Worm (Caenorhabditis elegans) whole organism, young adult: ENCODE measurements around the gene C23H3.5.

Source experiments
- F23B12.7 ChIP-seq: sonication (generic microtip); optimal IDR thresholded peaks from 2 replicates; lab custom pipeline; 2017; ENCODE audit warnings: missing genetic modification characterization, mild to moderate bottlenecking, missing compliant biosample characterization, antibody characterized with exemption, moderate library complexity; ENCODE audit not compliant: insufficient read depth
- ZK185.1 ChIP-seq: sonication (generic microtip); optimal IDR thresholded peaks from 2 replicates; lab custom pipeline; 2016; ENCODE audit warnings: mild to moderate bottlenecking, missing genetic modification characterization, missing compliant biosample characterization; ENCODE audit not compliant: poor library complexity, severe bottlenecking
- akir-1 ChIP-seq: fragments of 200-800 bp; sonication (Bioruptor generic); optimal IDR thresholded peaks from 2 replicates; lab custom pipeline; 2018; ENCODE audit warnings: mild to moderate bottlenecking, missing genetic modification characterization, moderate library complexity, missing compliant biosample characterization
- ceh-100 ChIP-seq: fragments of 200-800 bp; sonication (Bioruptor generic); IDR thresholded peaks from 2 replicates; pipeline ENCODE4 v1.3.6; 2022; ENCODE audit warnings: missing genetic modification reagents, missing genetic modification characterization, missing compliant biosample characterization
- dpl-1 ChIP-seq: fragments of 150-350 bp; optimal IDR thresholded peaks from 2 replicates; lab custom pipeline; 2014; ENCODE audit warnings: missing biosample characterization, missing genetic modification reagents, missing genetic modification characterization
- egl-44 ChIP-seq: fragments of 200-800 bp; sonication (Bioruptor generic); IDR thresholded peaks from 2 replicates; pipeline ENCODE4 v1.3.6; 2022; ENCODE audit warnings: missing genetic modification reagents, missing genetic modification characterization, missing compliant biosample characterization
- egrh-3 ChIP-seq: fragments of 200-800 bp; sonication (Bioruptor generic); IDR thresholded peaks from 2 replicates; pipeline ENCODE4 v1.3.6; 2022; ENCODE audit warnings: missing genetic modification reagents, missing genetic modification characterization, missing compliant biosample characterization
- nhr-80 ChIP-seq: sonication (generic microtip); optimal IDR thresholded peaks from 2 replicates; lab custom pipeline; 2016; ENCODE audit warnings: missing genetic modification characterization, missing compliant biosample characterization
- pha-4 ChIP-seq: fragments of 150-350 bp; sonication (generic microtip); optimal IDR thresholded peaks from 2 replicates; lab custom pipeline; 2014; ENCODE audit warnings: missing biosample characterization, missing genetic modification reagents, missing genetic modification characterization
- somi-1 ChIP-seq: fragments of 200-800 bp; sonication (Bioruptor generic); optimal IDR thresholded peaks from 2 replicates; lab custom pipeline; 2018; ENCODE audit warnings: mild to moderate bottlenecking, missing genetic modification characterization, missing compliant biosample characterization

DNA sequence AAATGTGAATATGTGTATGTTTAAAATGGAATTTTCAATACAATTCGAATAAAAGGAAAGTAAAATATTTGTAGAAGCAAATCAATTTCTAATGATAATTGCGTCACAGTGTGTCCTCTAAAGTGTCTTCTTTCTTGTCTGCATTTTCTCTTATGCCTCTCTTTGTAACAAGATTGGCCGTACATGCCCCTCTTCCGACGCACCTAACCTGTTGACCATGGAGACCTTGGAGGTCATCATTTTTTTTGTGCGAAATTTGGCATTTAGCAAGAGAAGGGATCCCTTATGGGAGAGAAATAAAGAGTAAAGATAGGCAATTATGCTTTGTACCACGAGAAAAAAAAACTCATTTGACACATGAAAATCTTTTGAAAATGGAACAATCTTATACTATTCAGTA is 19.1 kb upstream of the C23H3.5 start, which contains the start of gene F23F1.4:
- TF ChIP-seq akir-1 (no peak), F23B12.7 (tag; lab: Kevin White, UChicago) (no peak), pha-4 (tag; lab: Kevin White, UChicago) (no peak), ceh-100 (GFP tag; lab: Robert Waterston, UW) (no peak), somi-1 (GFP tag; lab: Kevin White, UChicago) (no peak), nhr-80 (tag; lab: Kevin White, UChicago) (no peak), egl-44 (GFP tag; lab: Robert Waterston, UW) (no peak), ZK185.1 (tag; lab: Kevin White, UChicago) (no peak), egrh-3 (GFP tag; lab: Robert Waterston, UW) (no peak), dpl-1 (GFP tag; lab: Kevin White, UChicago) (no peak)
